Fruit fly (Drosophila melanogaster) whole organism, embryonic: ENCODE data around the gene Coq5.

Experiments
- Adf1 ChIP-seq: fragments of 200-800 bp; sonication (Bioruptor generic); IDR thresholded peaks from 2 replicates; pipeline ENCODE4 v1.3.6; 2022; ENCODE audit warnings: missing biosample characterization, missing genetic modification characterization
- Awh ChIP-seq: fragments of 200-800 bp; sonication (Bioruptor generic); IDR thresholded peaks from 2 replicates; pipeline ENCODE4, ENCODE4 v1.3.6; 2022; ENCODE audit warnings: missing biosample characterization, missing genetic modification characterization
- B-H2 ChIP-seq: fragments of 200-800 bp; sonication (Bioruptor generic); optimal IDR thresholded peaks from 2 replicates; lab custom pipeline; 2018; ENCODE audit warnings: missing biosample characterization, mild to moderate bottlenecking, missing genetic modification characterization
- CG10147 ChIP-seq: fragments of 200-800 bp; sonication (Bioruptor generic); optimal IDR thresholded peaks from 2 replicates; lab custom pipeline; 2019; ENCODE audit warnings: missing biosample characterization, mild to moderate bottlenecking, missing genetic modification characterization, moderate library complexity
- CG10267 ChIP-seq: fragments of 200-800 bp; sonication (Bioruptor generic); optimal IDR thresholded peaks from 2 replicates; lab custom pipeline; 2018; ENCODE audit warnings: missing biosample characterization, mild to moderate bottlenecking, missing genetic modification characterization, moderate library complexity
- CG10565 ChIP-seq: fragments of 200-800 bp; sonication (Bioruptor generic); optimal IDR thresholded peaks from 3 replicates; lab custom pipeline; 2016; ENCODE audit warnings: missing biosample characterization, mild to moderate bottlenecking, missing genetic modification characterization
- CG10959 ChIP-seq: fragments of 200-800 bp; sonication (Bioruptor generic); IDR thresholded peaks from 2 replicates; pipeline ENCODE4 v1.3.6; 2022; ENCODE audit warnings: missing biosample characterization, missing genetic modification characterization
- CG12219 ChIP-seq: fragments of 200-800 bp; sonication (Bioruptor generic); optimal IDR thresholded peaks from 3 replicates; lab custom pipeline; 2018; ENCODE audit warnings: missing biosample characterization, mild to moderate bottlenecking, missing genetic modification characterization
- CG12769 ChIP-seq: fragments of 200-800 bp; sonication (Bioruptor generic); optimal IDR thresholded peaks from 2 replicates; lab custom pipeline; 2019; ENCODE audit warnings: missing biosample characterization, mild to moderate bottlenecking, missing genetic modification characterization, moderate library complexity
- CG15073 ChIP-seq: fragments of 200-800 bp; sonication (Bioruptor generic); optimal IDR thresholded peaks from 2 replicates; lab custom pipeline; 2016; ENCODE audit warnings: missing biosample characterization, missing genetic modification characterization
- CG15479 ChIP-seq: fragments of 200-800 bp; sonication (Bioruptor generic); optimal IDR thresholded peaks from 3 replicates; lab custom pipeline; 2019; ENCODE audit warnings: missing biosample characterization, mild to moderate bottlenecking, missing genetic modification characterization, moderate library complexity
- CG17359 ChIP-seq: fragments of 200-800 bp; sonication (Bioruptor generic); optimal IDR thresholded peaks from 3 replicates; lab custom pipeline; 2018; ENCODE audit warnings: missing biosample characterization, mild to moderate bottlenecking, missing genetic modification characterization, moderate library complexity
- CG4328 ChIP-seq: fragments of 200-800 bp; sonication (Bioruptor generic); optimal IDR thresholded peaks from 3 replicates; lab custom pipeline; 2017; ENCODE audit warnings: missing biosample characterization, missing genetic modification reagents, missing genetic modification characterization
- CG4404 ChIP-seq: fragments of 200-800 bp; sonication (Bioruptor generic); IDR thresholded peaks from 2 replicates; pipeline ENCODE4 v1.3.6; 2022; ENCODE audit warnings: missing biosample characterization, missing genetic modification characterization
- CG7372 ChIP-seq: fragments of 200-800 bp; sonication (Bioruptor generic); IDR thresholded peaks from 2 replicates; pipeline ENCODE4 v1.3.6; 2022; ENCODE audit warnings: missing biosample characterization, missing genetic modification characterization
- CG7745 ChIP-seq: fragments of 200-800 bp; sonication (Bioruptor generic); optimal IDR thresholded peaks from 2 replicates; lab custom pipeline; 2018; ENCODE audit warnings: missing biosample characterization, mild to moderate bottlenecking, missing genetic modification characterization, moderate library complexity
- CG7987 ChIP-seq: fragments of 200-800 bp; sonication (Bioruptor generic); optimal IDR thresholded peaks from 2 replicates; lab custom pipeline; 2018; ENCODE audit warnings: missing biosample characterization, mild to moderate bottlenecking, missing genetic modification characterization, moderate library complexity
- CG8765 ChIP-seq: fragments of 200-800 bp; sonication (Bioruptor generic); IDR thresholded peaks from 2 replicates; pipeline ENCODE4 v1.3.6; 2022; ENCODE audit warnings: missing biosample characterization, missing genetic modification characterization
- CG8944 ChIP-seq: fragments of 200-800 bp; sonication (Bioruptor generic); optimal IDR thresholded peaks from 3 replicates; lab custom pipeline; 2016; ENCODE audit warnings: missing biosample characterization, missing genetic modification characterization
- CG9876 ChIP-seq: fragments of 200-800 bp; sonication (Bioruptor generic); optimal IDR thresholded peaks from 2 replicates; lab custom pipeline; 2016; ENCODE audit warnings: missing biosample characterization, missing genetic modification characterization
- HLH4C ChIP-seq: fragments of 200-800 bp; sonication (Bioruptor generic); IDR thresholded peaks from 3 replicates; pipeline ENCODE4 v1.3.6; 2022; ENCODE audit warnings: missing biosample characterization, missing genetic modification characterization; ENCODE audit not compliant: partially characterized antibody
- Kr ChIP-seq: fragments of 200-800 bp; sonication (Bioruptor generic); optimal IDR thresholded peaks from 2 replicates; lab custom pipeline; 2017; ENCODE audit warnings: missing biosample characterization, mild to moderate bottlenecking, missing genetic modification characterization
- Lhr ChIP-seq: fragments of 200-800 bp; sonication (Bioruptor generic); optimal IDR thresholded peaks from 3 replicates; lab custom pipeline; 2017; ENCODE audit warnings: mild to moderate bottlenecking, missing biosample characterization, missing genetic modification reagents, missing genetic modification characterization
- NfI ChIP-seq: fragments of 200-800 bp; sonication (Bioruptor generic); optimal IDR thresholded peaks from 3 replicates; lab custom pipeline; 2018; ENCODE audit warnings: missing biosample characterization, mild to moderate bottlenecking, missing genetic modification characterization, moderate library complexity
- Oli ChIP-seq: fragments of 200-800 bp; sonication (Bioruptor generic); optimal IDR thresholded peaks from 2 replicates; lab custom pipeline; 2018; ENCODE audit warnings: missing biosample characterization, mild to moderate bottlenecking, missing genetic modification characterization, moderate library complexity
- Six4 ChIP-seq: fragments of 200-800 bp; sonication (Bioruptor generic); optimal IDR thresholded peaks from 2 replicates; lab custom pipeline; 2016; ENCODE audit warnings: missing biosample characterization, missing genetic modification characterization
- Spps ChIP-seq: fragments of 200-800 bp; sonication (Bioruptor generic); optimal IDR thresholded peaks from 2 replicates; lab custom pipeline; 2018; ENCODE audit warnings: missing biosample characterization, mild to moderate bottlenecking, missing genetic modification characterization
- Stat92E ChIP-seq, 3 experiments: fragments of >200 bp in 2 of 3; fragments of 200-800 bp in 1 of 3; sonication (Bioruptor generic) in 1 of 3; optimal IDR thresholded peaks; 2 replicates each; lab custom pipeline; 2017 to 2019; ENCODE audit warnings: missing biosample characterization in 3 of 3, missing genetic modification characterization in 3 of 3, mild to moderate bottlenecking in 1 of 3, moderate library complexity in 1 of 3
- abd-A ChIP-seq: fragments of 200-800 bp; sonication (Bioruptor generic); optimal IDR thresholded peaks from 3 replicates; lab custom pipeline; 2019; ENCODE audit warnings: missing biosample characterization, mild to moderate bottlenecking, missing genetic modification characterization, moderate library complexity
- amos ChIP-seq: fragments of 200-800 bp; sonication (Bioruptor generic); IDR thresholded peaks from 2 replicates; pipeline ENCODE4 v1.3.6; 2022; ENCODE audit warnings: missing biosample characterization, missing genetic modification characterization; ENCODE audit not compliant: partially characterized antibody
- bowl ChIP-seq: fragments of 200-800 bp; sonication (Bioruptor generic); IDR thresholded peaks from 2 replicates; pipeline ENCODE4 v1.3.6; 2022; ENCODE audit warnings: missing biosample characterization, missing genetic modification characterization
- ci ChIP-seq: fragments of 200-800 bp; sonication (Bioruptor generic); IDR thresholded peaks from 3 replicates; pipeline ENCODE4 v1.3.6; 2022; ENCODE audit warnings: missing biosample characterization, missing genetic modification characterization
- croc ChIP-seq: fragments of 200-800 bp; sonication (Bioruptor generic); conservative IDR thresholded peaks from 3 replicates; pipeline ENCODE4 v1.3.6; 2022; ENCODE audit warnings: missing biosample characterization, missing genetic modification characterization
- dan ChIP-seq: fragments of 200-800 bp; sonication (Bioruptor generic); IDR thresholded peaks from 2 replicates; pipeline ENCODE4 v1.3.6; 2022; ENCODE audit warnings: missing biosample characterization, missing genetic modification characterization
- ems ChIP-seq: fragments of 200-800 bp; sonication (Bioruptor generic); optimal IDR thresholded peaks from 3 replicates; lab custom pipeline; 2016; ENCODE audit warnings: missing biosample characterization, missing genetic modification characterization
- fru ChIP-seq: fragments of >200 bp; optimal IDR thresholded peaks from 2 replicates; lab custom pipeline; 2017
- ind ChIP-seq: fragments of 200-800 bp; sonication (Bioruptor generic); optimal IDR thresholded peaks from 3 replicates; lab custom pipeline; 2016; ENCODE audit warnings: missing biosample characterization, missing genetic modification characterization
- insv ChIP-seq, 2 experiments: fragments of 200-800 bp; sonication (Bioruptor generic); optimal IDR thresholded peaks; 3 replicates each; lab custom pipeline; 2016 to 2018; ENCODE audit warnings: missing biosample characterization in 2 of 2, missing genetic modification characterization in 2 of 2
- kni ChIP-seq: fragments of 200-800 bp; sonication (Bioruptor generic); optimal IDR thresholded peaks from 3 replicates; lab custom pipeline; 2017; ENCODE audit warnings: mild to moderate bottlenecking, missing biosample characterization, missing genetic modification reagents, missing genetic modification characterization
- lola ChIP-seq, 3 experiments: fragments of >200 bp in 2 of 3; fragments of 200-800 bp in 1 of 3; sonication (Bioruptor generic) in 1 of 3; optimal IDR thresholded peaks; 2 replicates each; lab custom pipeline; 2017 to 2019; ENCODE audit warnings: missing biosample characterization in 3 of 3, missing genetic modification characterization in 3 of 3, mild to moderate bottlenecking in 1 of 3, moderate library complexity in 1 of 3
- nmo ChIP-seq: fragments of 200-800 bp; sonication (Bioruptor generic); optimal IDR thresholded peaks from 2 replicates; lab custom pipeline; 2018; ENCODE audit warnings: missing biosample characterization, mild to moderate bottlenecking, missing genetic modification characterization, moderate library complexity
- nom ChIP-seq: fragments of 200-800 bp; sonication (Bioruptor generic); optimal IDR thresholded peaks from 2 replicates; lab custom pipeline; 2017; ENCODE audit warnings: missing biosample characterization, missing genetic modification characterization, mild to moderate bottlenecking, moderate library complexity, missing genetic modification reagents
- oc ChIP-seq: fragments of 200-800 bp; sonication (Bioruptor generic); optimal IDR thresholded peaks from 2 replicates; lab custom pipeline; 2018; ENCODE audit warnings: missing biosample characterization, mild to moderate bottlenecking, missing genetic modification characterization, moderate library complexity
- pita ChIP-seq: fragments of 200-800 bp; sonication (Bioruptor generic); optimal IDR thresholded peaks from 2 replicates; lab custom pipeline; 2017; ENCODE audit warnings: missing biosample characterization, mild to moderate bottlenecking, missing genetic modification characterization
- repo ChIP-seq: fragments of 200-800 bp; sonication (Bioruptor generic); optimal IDR thresholded peaks from 2 replicates; lab custom pipeline; 2016; ENCODE audit warnings: missing biosample characterization, missing genetic modification characterization
- row ChIP-seq: fragments of 200-800 bp; sonication (Bioruptor generic); IDR thresholded peaks from 3 replicates; pipeline ENCODE4 v1.3.6; 2022; ENCODE audit warnings: missing biosample characterization, missing genetic modification characterization
- slou ChIP-seq: fragments of 200-800 bp; sonication (Bioruptor generic); optimal IDR thresholded peaks from 3 replicates; lab custom pipeline; 2016; ENCODE audit warnings: missing biosample characterization, missing genetic modification characterization
- sr ChIP-seq: fragments of 200-800 bp; sonication (Bioruptor generic); IDR thresholded peaks from 3 replicates; pipeline ENCODE4 v1.3.6; 2022; ENCODE audit warnings: missing biosample characterization, missing genetic modification characterization
- trem ChIP-seq: fragments of 200-800 bp; optimal IDR thresholded peaks from 3 replicates; lab custom pipeline; 2019; ENCODE audit warnings: missing biosample characterization, mild to moderate bottlenecking, missing genetic modification characterization, moderate library complexity
- zen ChIP-seq: fragments of 200-800 bp; sonication (Bioruptor generic); optimal IDR thresholded peaks from 3 replicates; lab custom pipeline; 2018; ENCODE audit warnings: missing biosample characterization, mild to moderate bottlenecking, missing genetic modification characterization, moderate library complexity

Coq5 gene

DNA sequence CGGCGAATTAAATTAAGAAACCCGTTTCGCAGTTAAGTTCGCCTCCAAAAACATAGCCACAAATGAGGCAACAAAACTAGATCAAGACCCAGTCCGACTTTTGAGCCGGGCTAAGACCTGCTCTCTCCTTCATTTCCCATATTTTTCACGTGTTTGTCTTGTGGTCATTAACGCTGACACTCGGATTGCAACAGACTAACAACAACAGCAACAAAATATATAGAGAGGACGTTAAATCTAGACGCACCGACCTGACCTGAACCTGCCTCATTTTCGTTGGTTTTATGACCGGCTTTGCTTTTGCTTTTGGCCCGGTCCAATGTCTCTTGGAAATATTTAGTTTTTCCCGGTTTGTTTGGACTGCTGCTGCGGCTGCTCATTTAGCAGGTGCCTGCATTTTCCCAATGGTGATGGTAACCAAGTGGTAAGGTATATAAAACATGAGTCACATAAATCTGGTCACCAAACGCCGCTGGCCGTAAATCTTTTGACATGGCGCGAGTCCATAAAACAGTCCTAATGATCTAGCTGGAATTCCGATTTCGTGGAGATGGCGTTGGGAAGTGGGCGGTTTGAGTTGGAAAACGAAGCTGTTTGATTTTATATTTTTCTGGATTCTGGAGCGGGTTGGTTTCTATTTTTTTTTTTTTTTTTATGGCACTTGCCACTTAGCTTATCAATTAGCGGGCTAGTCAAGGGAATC, 33.3 kb upstream of the Coq5 start (continued):
- TF ChIP-seq kni (GFP tag; lab: Kevin White, UChicago) (peak; percentile 59), CG7372 (GFP tag; lab: Robert Waterston, UW) (no peak), ems (GFP tag; lab: Kevin White, UChicago) (no peak), amos (no peak), CG4328 (GFP tag; lab: Kevin White, UChicago) (no peak), CG12219 (GFP tag; lab: Kevin White, UChicago) (no peak), Kr (GFP tag; lab: Kevin White, UChicago) (no peak), Stat92E (GFP tag; optimal IDR thresholded peaks at IDR 0.05; lab: Kevin White, UChicago) (peak in 1 of 3 experiments; percentile 8), CG17359 (tag; lab: Kevin White, UChicago) (no peak), lola (GFP tag; optimal IDR thresholded peaks at IDR 0.05; lab: Kevin White, UChicago) (no peak), dan (GFP tag; lab: Robert Waterston, UW) (no peak), Six4 (GFP tag; lab: Kevin White, UChicago) (no peak), CG7745 (tag; lab: Kevin White, UChicago) (no peak), CG10565 (no peak), CG10147 (GFP tag; lab: Kevin White, UChicago) (no peak), CG15479 (GFP tag; lab: Kevin White, UChicago) (peak; percentile 74), ind (GFP tag; lab: Kevin White, UChicago) (no peak), zen (tag; lab: Kevin White, UChicago) (peak; percentile 92), CG7987 (GFP tag; lab: Kevin White, UChicago) (no peak), Awh (no peak), fru (lab: Kevin White, UChicago) (no peak), NfI (GFP tag; lab: Kevin White, UChicago) (no peak), B-H2 (GFP tag; lab: Kevin White, UChicago) (no peak), Spps (tag; lab: Kevin White, UChicago) (no peak), trem (tag; lab: Kevin White, UChicago) (no peak), CG15073 (no peak), CG8765 (no peak), oc (tag; lab: Kevin White, UChicago) (peak; percentile 32), pita (GFP tag; lab: Kevin White, UChicago) (no peak), CG12769 (no peak), croc (GFP tag; lab: Robert Waterston, UW) (no peak), insv (GFP tag; optimal IDR thresholded peaks at IDR 0.05; lab: Kevin White, UChicago) (no peak), sr (GFP tag; lab: Robert Waterston, UW) (no peak), abd-A (tag; lab: Kevin White, UChicago) (peak; percentile 49), row (GFP tag; lab: Robert Waterston, UW) (no peak), slou (no peak), Adf1 (GFP tag; lab: Robert Waterston, UW) (no peak), repo (no peak), CG4404 (no peak), Oli (tag; lab: Kevin White, UChicago) (no peak), CG10959 (no peak), ci (no peak), CG9876 (GFP tag; lab: Kevin White, UChicago) (no peak), Lhr (GFP tag; lab: Kevin White, UChicago) (no peak), nom (GFP tag; lab: Kevin White, UChicago) (no peak), HLH4C (GFP tag; lab: Robert Waterston, UW) (no peak), CG10267 (tag; lab: Kevin White, UChicago) (no peak), bowl (GFP tag; lab: Robert Waterston, UW) (no peak), CG8944 (GFP tag; lab: Kevin White, UChicago) (no peak), nmo (GFP tag; lab: Kevin White, UChicago) (no peak)
